Worm (Caenorhabditis elegans) whole organism, mixed stage, embryonic: ENCODE results near the gene C49A9.4.

Source experiments
- bed-3 ChIP-seq: fragments of 200-800 bp; sonication (Bioruptor generic); optimal IDR thresholded peaks from 3 replicates; lab custom pipeline; 2018; ENCODE audit warnings: mild to moderate bottlenecking, missing genetic modification characterization, moderate library complexity, missing compliant biosample characterization
- elt-3 ChIP-seq: fragments of 150-350 bp; optimal IDR thresholded peaks from 2 replicates; lab custom pipeline; 2014; ENCODE audit warnings: missing biosample characterization, missing genetic modification characterization
- mls-2 ChIP-seq: sonication (generic microtip); optimal IDR thresholded peaks from 2 replicates; lab custom pipeline; 2016; ENCODE audit warnings: mild to moderate bottlenecking, missing genetic modification characterization, moderate library complexity, missing compliant biosample characterization
- nhr-12 ChIP-seq: fragments of 150-350 bp; optimal IDR thresholded peaks from 2 replicates; lab custom pipeline; 2014; ENCODE audit warnings: missing biosample characterization, missing genetic modification characterization
- unc-62 ChIP-seq: fragments of 150-350 bp; optimal IDR thresholded peaks from 2 replicates; lab custom pipeline; 2014; ENCODE audit warnings: missing biosample characterization, missing genetic modification reagents, missing genetic modification characterization
- ztf-11 ChIP-seq: fragments of 150-350 bp; optimal IDR thresholded peaks from 2 replicates; lab custom pipeline; 2014; ENCODE audit warnings: missing biosample characterization, missing genetic modification characterization

DNA sequence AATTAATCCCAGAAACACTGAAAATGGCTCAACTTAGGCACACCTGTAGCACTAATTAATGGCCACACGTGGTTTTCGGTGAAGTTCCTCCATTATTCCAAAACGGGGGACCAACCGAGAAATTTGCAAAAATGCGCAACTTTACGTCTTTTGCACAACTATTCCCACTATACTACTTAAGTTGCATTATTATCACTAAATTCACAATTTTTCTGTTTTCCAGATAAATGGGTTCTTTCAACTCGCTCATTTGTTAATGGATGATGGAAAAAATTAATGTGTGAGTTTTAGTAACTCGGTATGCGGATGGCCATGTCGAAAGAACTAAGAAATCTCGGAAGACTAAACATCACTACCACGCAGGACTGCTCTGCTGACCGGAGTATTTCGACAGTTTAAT lies 35.1 kb downstream of the C49A9.4 start, which contains the start of gene T13A10.64:
- no peak for TF ChIP-seq mls-2
- TF ChIP-seq ztf-11 (tag; lab: Kevin White, UChicago): no peak
- no peak for TF ChIP-seq elt-3 (tag; lab: Kevin White, UChicago)
- no peak for TF ChIP-seq unc-62 (GFP tag; lab: Kevin White, UChicago)
- no peak for TF ChIP-seq nhr-12 (tag; lab: Kevin White, UChicago)
- TF ChIP-seq bed-3 (GFP tag; lab: Kevin White, UChicago): no peak
